Fruit fly (Drosophila melanogaster): ENCODE data around the gene Ndc80.
A peak's percentile ranks its signal among the peaks of the same experiment; 100 is the strongest.

Ndc80 gene

dm6 chrX:13602071-13602858, 9.6 kb downstream of the Ndc80 start, which contains the start of gene up:
TSS of gene up (minus strand) at chrX:13602578.
- no peak for TF ChIP-seq CG17801 (GFP tag; optimal IDR thresholded peaks at IDR 0.05; ENCODE audit: partially characterized antibody)

- TF ChIP-seq CG17801 (GFP tag; optimal IDR thresholded peaks at IDR 0.05; ENCODE audit: partially characterized antibody), result no peak
These were observed 14.1 kb downstream of the Ndc80 start for dm6 chrX:13597753-13598152.

- TF ChIP-seq CG17801 (GFP tag; optimal IDR thresholded peaks at IDR 0.05; ENCODE audit: partially characterized antibody), result no peak
These were observed 18.2 kb downstream of the Ndc80 start for dm6 chrX:13593667-13594066.

- no peak for TF ChIP-seq CG17801 (GFP tag; optimal IDR thresholded peaks at IDR 0.05; ENCODE audit: partially characterized antibody)
These were observed 25.0 kb downstream of the Ndc80 start for dm6 chrX:13586888-13587287.

- no peak for TF ChIP-seq CG17801 (GFP tag; optimal IDR thresholded peaks at IDR 0.05; ENCODE audit: partially characterized antibody)
These were observed 32.5 kb downstream of the Ndc80 start for dm6 chrX:13579322-13579721.

dm6 chrX:13572382-13572781, 39.5 kb downstream of the Ndc80 start:
- TF ChIP-seq CG17801 (GFP tag; optimal IDR thresholded peaks at IDR 0.05; ENCODE audit: partially characterized antibody), result peak; percentile 78

- TF ChIP-seq CG17801 (GFP tag; optimal IDR thresholded peaks at IDR 0.05; ENCODE audit: partially characterized antibody), result no peak
These were observed 41.6 kb downstream of the Ndc80 start for dm6 chrX:13570255-13570654.

- TF ChIP-seq CG17801 (GFP tag; optimal IDR thresholded peaks at IDR 0.05; ENCODE audit: partially characterized antibody), result peak; percentile 6
These were observed 43.0 kb downstream of the Ndc80 start for dm6 chrX:13568841-13569240.

- peak; percentile 44 for TF ChIP-seq CG17801 (GFP tag; optimal IDR thresholded peaks at IDR 0.05; ENCODE audit: partially characterized antibody)
These were observed 43.7 kb downstream of the Ndc80 start for dm6 chrX:13568127-13568526.

dm6 chrX:13565490-13566156, 46.2 kb downstream of the Ndc80 start:
- TF ChIP-seq CG17801 (GFP tag; optimal IDR thresholded peaks at IDR 0.05; ENCODE audit: partially characterized antibody), result no peak

- peak; percentile 31 for TF ChIP-seq CG17801 (GFP tag; optimal IDR thresholded peaks at IDR 0.05; ENCODE audit: partially characterized antibody)
These were observed 48.1 kb downstream of the Ndc80 start, which contains the start of the genes CG46311 and Tpst for dm6 chrX:13563483-13564443. TSS of gene CG46311 (plus strand) at chrX:13563823. TSS of gene Tpst (plus strand) at chrX:13563823.

dm6 chrX:13563042-13563441, 48.8 kb downstream of the Ndc80 start:
- TF ChIP-seq CG17801 (GFP tag; optimal IDR thresholded peaks at IDR 0.05; ENCODE audit: partially characterized antibody), result no peak

- no peak for TF ChIP-seq CG17801 (GFP tag; optimal IDR thresholded peaks at IDR 0.05; ENCODE audit: partially characterized antibody)
These were observed 50.5 kb downstream of the Ndc80 start, which contains the start of gene CG32633 for dm6 chrX:13561371-13561770. TSS of gene CG32633 (plus strand) at chrX:13561671.
